Worm (Caenorhabditis elegans) whole organism, young adult: ENCODE measurements around the gene emb-30.
A peak's percentile ranks its signal among the peaks of the same experiment; 100 is the strongest.
"Not testable (repeated sequence)": the region's sequence is repeated elsewhere in the genome, so short reads cannot be mapped to it uniquely, and the experiment has no call there.

ENCODE experiments used
- D2030.7 ChIP-seq: fragments of 200-800 bp; sonication (Bioruptor generic); IDR thresholded peaks from 2 replicates; pipeline ENCODE4 v1.3.6; 2022; ENCODE audit warnings: missing genetic modification reagents, missing genetic modification characterization, missing compliant biosample characterization
- F22D6.2 ChIP-seq: sonication (generic microtip); optimal IDR thresholded peaks from 2 replicates; lab custom pipeline; 2016; ENCODE audit warnings: mild to moderate bottlenecking, missing genetic modification characterization, missing compliant biosample characterization
- F33H1.4 ChIP-seq: fragments of 200-800 bp; sonication (Bioruptor generic); IDR thresholded peaks from 2 replicates; pipeline ENCODE4 v1.3.6; 2022; ENCODE audit warnings: missing genetic modification reagents, missing genetic modification characterization, missing compliant biosample characterization
- F37B4.10 ChIP-seq: fragments of 200-800 bp; sonication (Bioruptor generic); IDR thresholded peaks from 2 replicates; pipeline ENCODE4 v1.3.6; 2022; ENCODE audit warnings: missing genetic modification characterization, missing compliant biosample characterization
- F39B2.1 ChIP-seq: fragments of 200-800 bp; sonication (Bioruptor generic); IDR thresholded peaks from 2 replicates; pipeline ENCODE4 v1.3.6; 2022; ENCODE audit warnings: missing genetic modification reagents, missing genetic modification characterization, missing compliant biosample characterization
- F57C9.4 ChIP-seq: sonication (generic microtip); optimal IDR thresholded peaks from 2 replicates; lab custom pipeline; 2017; ENCODE audit warnings: mild to moderate bottlenecking, missing genetic modification characterization, missing compliant biosample characterization
- Y67H2A.10 ChIP-seq: fragments of 200-800 bp; sonication (Bioruptor generic); conservative IDR thresholded peaks from 2 replicates; pipeline ENCODE4 v1.3.6; 2022; ENCODE audit warnings: missing genetic modification reagents, missing genetic modification characterization, missing compliant biosample characterization
- Y79H2A.3 ChIP-seq: fragments of 200-800 bp; sonication (Bioruptor generic); conservative IDR thresholded peaks from 2 replicates; pipeline ENCODE4 v1.3.6; 2022; ENCODE audit warnings: missing genetic modification reagents, missing genetic modification characterization, missing compliant biosample characterization
- Y95B8A.8 ChIP-seq: fragments of 200-800 bp; sonication (Bioruptor generic); IDR thresholded peaks from 2 replicates; pipeline ENCODE4 v1.3.6; 2022; ENCODE audit warnings: missing genetic modification reagents, missing genetic modification characterization, missing compliant biosample characterization
- aptf-2 ChIP-seq: fragments of 200-800 bp; sonication (Bioruptor generic); conservative IDR thresholded peaks from 2 replicates; pipeline ENCODE4 v1.3.6; 2022; ENCODE audit warnings: missing genetic modification reagents, missing genetic modification characterization, missing compliant biosample characterization
- attf-3 ChIP-seq: fragments of 200-800 bp; sonication (Bioruptor generic); conservative IDR thresholded peaks from 2 replicates; pipeline ENCODE4 v1.3.6; 2022; ENCODE audit warnings: missing genetic modification reagents, missing genetic modification characterization, missing compliant biosample characterization
- attf-6 ChIP-seq: fragments of 200-800 bp; sonication (Bioruptor generic); IDR thresholded peaks from 2 replicates; pipeline ENCODE4 v1.3.6; 2022; ENCODE audit warnings: missing genetic modification reagents, missing genetic modification characterization, missing compliant biosample characterization
- bed-1 ChIP-seq: fragments of 200-800 bp; sonication (Bioruptor generic); IDR thresholded peaks from 2 replicates; pipeline ENCODE4 v1.3.6; 2022; ENCODE audit warnings: missing genetic modification reagents, missing genetic modification characterization, missing compliant biosample characterization
- ceh-100 ChIP-seq: fragments of 200-800 bp; sonication (Bioruptor generic); IDR thresholded peaks from 2 replicates; pipeline ENCODE4 v1.3.6; 2022; ENCODE audit warnings: missing genetic modification reagents, missing genetic modification characterization, missing compliant biosample characterization
- ceh-40 ChIP-seq: fragments of 200-800 bp; sonication (Bioruptor generic); IDR thresholded peaks from 2 replicates; pipeline ENCODE4 v1.3.6; 2022; ENCODE audit warnings: missing genetic modification characterization, missing compliant biosample characterization
- ceh-58 ChIP-seq: fragments of 200-800 bp; sonication (Bioruptor generic); IDR thresholded peaks from 2 replicates; pipeline ENCODE4 v1.3.6; 2022; ENCODE audit warnings: missing genetic modification characterization, missing compliant biosample characterization
- dox-1 ChIP-seq: fragments of 200-800 bp; sonication (Bioruptor generic); IDR thresholded peaks from 2 replicates; pipeline ENCODE4 v1.3.6; 2022; ENCODE audit warnings: missing genetic modification reagents, missing genetic modification characterization, missing compliant biosample characterization
- egl-44 ChIP-seq: fragments of 200-800 bp; sonication (Bioruptor generic); IDR thresholded peaks from 2 replicates; pipeline ENCODE4 v1.3.6; 2022; ENCODE audit warnings: missing genetic modification reagents, missing genetic modification characterization, missing compliant biosample characterization
- egrh-3 ChIP-seq: fragments of 200-800 bp; sonication (Bioruptor generic); IDR thresholded peaks from 2 replicates; pipeline ENCODE4 v1.3.6; 2022; ENCODE audit warnings: missing genetic modification reagents, missing genetic modification characterization, missing compliant biosample characterization
- him-1 ChIP-seq: sonication (generic microtip); optimal IDR thresholded peaks from 2 replicates; lab custom pipeline; 2016; ENCODE audit warnings: missing genotype, missing genetic modification reagents, missing genetic modification characterization, missing compliant biosample characterization
- hlh-12 ChIP-seq: sonication (generic microtip); optimal IDR thresholded peaks from 2 replicates; lab custom pipeline; 2016; ENCODE audit warnings: missing genetic modification characterization, missing compliant biosample characterization
- hrde-1 ChIP-seq: sonication (generic microtip); optimal IDR thresholded peaks from 2 replicates; lab custom pipeline; 2016; ENCODE audit warnings: missing genetic modification characterization, mild to moderate bottlenecking, missing compliant biosample characterization, moderate library complexity, missing genotype, missing genetic modification reagents, borderline replicate concordance
- hsf-1 ChIP-seq: fragments of 200-800 bp; sonication (Bioruptor generic); IDR thresholded peaks from 2 replicates; pipeline ENCODE4 v1.3.6; 2022; ENCODE audit warnings: missing genetic modification reagents, missing genetic modification characterization, missing compliant biosample characterization
- let-526 ChIP-seq: fragments of 200-800 bp; sonication (Bioruptor generic); IDR thresholded peaks from 2 replicates; pipeline ENCODE4 v1.3.6; 2022; ENCODE audit warnings: missing genetic modification reagents, missing genetic modification characterization, missing compliant biosample characterization
- lin-26 ChIP-seq: fragments of 200-800 bp; sonication (Bioruptor generic); IDR thresholded peaks from 2 replicates; pipeline ENCODE4 v1.3.6; 2022; ENCODE audit warnings: missing genetic modification reagents, missing genetic modification characterization, missing compliant biosample characterization
- lin-54 ChIP-seq: fragments of 200-800 bp; sonication (Bioruptor generic); optimal IDR thresholded peaks from 2 replicates; lab custom pipeline; 2018; ENCODE audit warnings: mild to moderate bottlenecking, missing genetic modification characterization, missing compliant biosample characterization
- lir-1 ChIP-seq: fragments of 200-800 bp; sonication (Bioruptor generic); conservative IDR thresholded peaks from 2 replicates; pipeline ENCODE4 v1.3.6; 2022; ENCODE audit warnings: missing genetic modification reagents, missing genetic modification characterization, missing compliant biosample characterization
- lsl-1 ChIP-seq: fragments of 200-800 bp; sonication (Bioruptor generic); optimal IDR thresholded peaks from 2 replicates; lab custom pipeline; 2018; ENCODE audit warnings: mild to moderate bottlenecking, missing genetic modification characterization, moderate library complexity, missing compliant biosample characterization
- madf-6 ChIP-seq: fragments of 200-800 bp; sonication (Bioruptor generic); IDR thresholded peaks from 2 replicates; pipeline ENCODE4 v1.3.6; 2022; ENCODE audit warnings: missing genetic modification reagents, missing genetic modification characterization, missing compliant biosample characterization
- mcd-1 ChIP-seq: fragments of 200-800 bp; sonication (Bioruptor generic); IDR thresholded peaks from 2 replicates; pipeline ENCODE4 v1.3.6; 2022; ENCODE audit warnings: missing genetic modification reagents, missing genetic modification characterization, missing compliant biosample characterization
- mxl-1 ChIP-seq: sonication (generic microtip); optimal IDR thresholded peaks from 2 replicates; lab custom pipeline; 2016; ENCODE audit warnings: missing genetic modification characterization, missing compliant biosample characterization
- nfya-1 ChIP-seq: sonication (generic microtip); optimal IDR thresholded peaks from 2 replicates; lab custom pipeline; 2017; ENCODE audit warnings: antibody characterized with exemption, missing compliant biosample characterization, missing genetic modification characterization, borderline replicate concordance; ENCODE audit not compliant: insufficient read depth
- nfya-2 ChIP-seq: fragments of 200-800 bp; sonication (Bioruptor generic); IDR thresholded peaks from 2 replicates; pipeline ENCODE4 v1.3.6; 2022; ENCODE audit warnings: missing genetic modification reagents, missing genetic modification characterization, missing compliant biosample characterization
- nhr-90 ChIP-seq: sonication (generic microtip); optimal IDR thresholded peaks from 2 replicates; lab custom pipeline; 2016; ENCODE audit warnings: missing genotype, mild to moderate bottlenecking, missing genetic modification characterization, missing compliant biosample characterization
- sdz-38 ChIP-seq: sonication (generic microtip); optimal IDR thresholded peaks from 2 replicates; lab custom pipeline; 2016; ENCODE audit warnings: missing genotype, missing genetic modification characterization, missing compliant biosample characterization
- snpc-3.4 ChIP-seq: sonication (generic microtip); optimal IDR thresholded peaks from 2 replicates; lab custom pipeline; 2017; ENCODE audit warnings: missing genetic modification characterization, mild to moderate bottlenecking, missing compliant biosample characterization, antibody characterized with exemption, moderate library complexity, missing genotype, missing genetic modification reagents
- somi-1 ChIP-seq: fragments of 200-800 bp; sonication (Bioruptor generic); optimal IDR thresholded peaks from 2 replicates; lab custom pipeline; 2018; ENCODE audit warnings: mild to moderate bottlenecking, missing genetic modification characterization, missing compliant biosample characterization
- sptf-2 ChIP-seq: fragments of 200-800 bp; sonication (Bioruptor generic); optimal IDR thresholded peaks from 2 replicates; lab custom pipeline; 2018; ENCODE audit warnings: mild to moderate bottlenecking, missing genetic modification characterization, missing compliant biosample characterization
- tbp1 ChIP-seq: fragments of 200-800 bp; sonication (Bioruptor generic); optimal IDR thresholded peaks from 2 replicates; lab custom pipeline; 2018; ENCODE audit warnings: mild to moderate bottlenecking, missing genetic modification characterization, missing compliant biosample characterization
- tbx-9 ChIP-seq: sonication (generic microtip); optimal IDR thresholded peaks from 2 replicates; lab custom pipeline; 2016; ENCODE audit warnings: borderline replicate concordance, missing genetic modification characterization, inconsistent platforms, missing compliant biosample characterization
- tlf-1 ChIP-seq: fragments of 200-800 bp; sonication (Bioruptor generic); optimal IDR thresholded peaks from 2 replicates; lab custom pipeline; 2018; ENCODE audit warnings: mild to moderate bottlenecking, missing genetic modification characterization, missing compliant biosample characterization
- unc-62 ChIP-seq: fragments of 150-350 bp; optimal IDR thresholded peaks from 2 replicates; lab custom pipeline; 2014; ENCODE audit warnings: missing biosample characterization, missing genetic modification reagents, missing genetic modification characterization
- ztf-28 ChIP-seq: fragments of 200-800 bp; sonication (Bioruptor generic); IDR thresholded peaks from 2 replicates; pipeline ENCODE4 v1.3.6; 2022; ENCODE audit warnings: missing genetic modification reagents, missing genetic modification characterization, missing compliant biosample characterization

The emb-30 gene

ce11 chrIII:9426301-9426700 lies 15.0 kb downstream of the emb-30 start, which contains the start of gene T26G10.5:
T26G10.5 (minus strand) TSS chrIII:9426401.
- TF ChIP-seq nhr-90 (tag; lab: Kevin White, UChicago) = no peak
- no peak for TF ChIP-seq hlh-12 (tag; lab: Kevin White, UChicago)
- no peak for TF ChIP-seq unc-62
- TF ChIP-seq nfya-1 (tag; lab: Kevin White, UChicago) = no peak
- TF ChIP-seq egl-44 (GFP tag; lab: Robert Waterston, UW) = no peak
- TF ChIP-seq lir-1 (GFP tag; lab: Robert Waterston, UW) = no peak
- TF ChIP-seq hrde-1 = no peak
- no peak for TF ChIP-seq F22D6.2
- no peak for TF ChIP-seq ceh-58 (GFP tag; lab: Robert Waterston, UW)
- TF ChIP-seq Y79H2A.3 (GFP tag; lab: Robert Waterston, UW) = no peak
- TF ChIP-seq ceh-40 (GFP tag; lab: Robert Waterston, UW) = no peak
- no peak for TF ChIP-seq let-526
- no peak for TF ChIP-seq mxl-1

ce11 chrIII:9420231-9420630 lies 21.0 kb downstream of the emb-30 start, which contains the start of gene T26G10.4:
T26G10.4 (plus strand) TSS chrIII:9420531.
- TF ChIP-seq F57C9.4 (tag; lab: Kevin White, UChicago); nfya-2 (GFP tag; lab: Robert Waterston, UW); attf-3 (GFP tag; lab: Robert Waterston, UW): not testable (repeated sequence)

DNA sequence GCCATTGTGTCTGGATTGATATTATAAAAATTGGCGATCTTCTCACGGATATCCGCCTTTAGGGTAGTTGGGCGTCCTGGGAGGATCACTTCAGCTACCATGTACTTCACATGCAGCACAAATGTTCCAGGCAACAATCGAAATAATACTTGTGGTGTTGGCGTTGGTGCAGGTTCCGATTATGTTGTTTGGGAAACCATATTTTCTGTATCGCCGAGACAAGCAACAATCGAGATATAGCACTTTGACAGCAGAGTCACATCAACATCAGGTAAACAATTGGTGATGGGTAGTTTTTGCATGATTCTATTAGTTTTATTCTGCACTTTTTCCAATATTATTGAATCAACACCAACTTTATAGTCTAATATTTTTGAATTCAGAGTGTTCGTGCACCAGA lies 27.9 kb downstream of the emb-30 start, which contains the start of gene T26G10.3:
TSS of gene T26G10.3 (minus strand) at position 101 of the 400 bp plus-strand sequence.
- no peak for TF ChIP-seq sdz-38 (tag; lab: Kevin White, UChicago)
- TF ChIP-seq him-1 (tag; lab: Kevin White, UChicago) = no peak
- no peak for TF ChIP-seq nfya-1 (tag; lab: Kevin White, UChicago)
- TF ChIP-seq bed-1 (GFP tag; lab: Robert Waterston, UW) = no peak
- no peak for TF ChIP-seq nhr-90 (tag; lab: Kevin White, UChicago)
- TF ChIP-seq F39B2.1 (GFP tag; lab: Robert Waterston, UW) = no peak
- TF ChIP-seq mcd-1 (GFP tag; lab: Robert Waterston, UW) = no peak
- TF ChIP-seq D2030.7 (GFP tag; lab: Robert Waterston, UW) = no peak
- TF ChIP-seq sptf-2 (GFP tag; lab: Kevin White, UChicago) = no peak
- TF ChIP-seq somi-1 (GFP tag; lab: Kevin White, UChicago) = no peak
- TF ChIP-seq F33H1.4 (GFP tag; lab: Robert Waterston, UW) = no peak
- TF ChIP-seq attf-6 (GFP tag; lab: Robert Waterston, UW) = no peak
- TF ChIP-seq hsf-1 (GFP tag; lab: Robert Waterston, UW) = no peak
- TF ChIP-seq tbx-9 (tag; lab: Kevin White, UChicago) = no peak

ce11 chrIII:9408304-9408703 lies 33.0 kb downstream of the emb-30 start:
- peak; percentile 95 for TF ChIP-seq lin-26 (GFP tag; lab: Robert Waterston, UW)
- TF ChIP-seq D2030.7 (GFP tag; lab: Robert Waterston, UW) = peak; percentile 99
- peak; percentile 78 for TF ChIP-seq Y67H2A.10 (GFP tag; lab: Robert Waterston, UW)
- TF ChIP-seq F37B4.10 (GFP tag; lab: Robert Waterston, UW) = 0 out of 2 replicates have a peak, but pooled peaks have one; percentile 62
- peak; percentile 98 for TF ChIP-seq ztf-28 (GFP tag; lab: Robert Waterston, UW)
- peak; percentile 88 for TF ChIP-seq egrh-3 (GFP tag; lab: Robert Waterston, UW)
- TF ChIP-seq lin-54 (GFP tag; lab: Kevin White, UChicago) = peak; percentile 55
- peak; percentile 85 for TF ChIP-seq Y79H2A.3 (GFP tag; lab: Robert Waterston, UW)
- peak; percentile 38; the same call in 1 of the 2 replicates for TF ChIP-seq let-526
- peak; percentile 95 for TF ChIP-seq dox-1 (GFP tag; lab: Robert Waterston, UW)
- peak; percentile 92 for TF ChIP-seq madf-6
- peak; percentile 97 for TF ChIP-seq ceh-100 (GFP tag; lab: Robert Waterston, UW)
- TF ChIP-seq tbp1 = peak; percentile 77
- TF ChIP-seq Y95B8A.8 (GFP tag; lab: Robert Waterston, UW) = peak; percentile 95
- peak; percentile 80 for TF ChIP-seq F33H1.4 (GFP tag; lab: Robert Waterston, UW)
- TF ChIP-seq snpc-3.4 (tag; lab: Kevin White, UChicago) = peak; percentile 84
- TF ChIP-seq lsl-1 (GFP tag; lab: Kevin White, UChicago) = peak; percentile 74
- TF ChIP-seq tlf-1 (GFP tag; lab: Kevin White, UChicago) = peak; percentile 52
- TF ChIP-seq aptf-2 (GFP tag; lab: Robert Waterston, UW) = peak; percentile 90
